Fruit fly (Drosophila melanogaster) whole organism, embryonic: ENCODE measurements around the gene CG9676.

Experiments used
- ATbp ChIP-seq: fragments of 200-800 bp; sonication (Bioruptor generic); optimal IDR thresholded peaks from 2 replicates; lab custom pipeline; 2017; ENCODE audit warnings: missing biosample characterization, mild to moderate bottlenecking, missing genetic modification characterization, missing genetic modification reagents
- Abd-B ChIP-seq: fragments of 200-800 bp; sonication (Bioruptor generic); optimal IDR thresholded peaks from 2 replicates; lab custom pipeline; 2018; ENCODE audit warnings: missing biosample characterization, mild to moderate bottlenecking, missing genetic modification characterization, moderate library complexity
- CG11456 ChIP-seq: fragments of 200-800 bp; sonication (Bioruptor generic); IDR thresholded peaks from 3 replicates; pipeline ENCODE4 v1.3.6; 2022; ENCODE audit warnings: missing biosample characterization, missing genetic modification characterization
- CG13424 ChIP-seq: fragments of 200-800 bp; sonication (Bioruptor generic); optimal IDR thresholded peaks from 2 replicates; lab custom pipeline; 2019; ENCODE audit warnings: missing biosample characterization, mild to moderate bottlenecking, missing genetic modification characterization, moderate library complexity
- CG13624 ChIP-seq: fragments of 200-800 bp; sonication (Bioruptor generic); optimal IDR thresholded peaks from 2 replicates; lab custom pipeline; 2016; ENCODE audit warnings: missing biosample characterization, missing genetic modification characterization
- CG14667 ChIP-seq: fragments of 200-800 bp; sonication (Bioruptor generic); IDR thresholded peaks from 2 replicates; pipeline ENCODE4 v1.3.6; 2022; ENCODE audit warnings: missing biosample characterization, missing genetic modification characterization
- CG15269 ChIP-seq: fragments of 200-800 bp; sonication (Bioruptor generic); optimal IDR thresholded peaks from 2 replicates; lab custom pipeline; 2018; ENCODE audit warnings: missing biosample characterization, mild to moderate bottlenecking, missing genetic modification characterization, moderate library complexity
- CG1603 ChIP-seq: fragments of 200-800 bp; sonication (Bioruptor generic); optimal IDR thresholded peaks from 2 replicates; lab custom pipeline; 2019; ENCODE audit warnings: missing biosample characterization, mild to moderate bottlenecking, missing genetic modification characterization, moderate library complexity
- CG18262 ChIP-seq: fragments of 200-800 bp; optimal IDR thresholded peaks from 3 replicates; lab custom pipeline; 2019; ENCODE audit warnings: missing biosample characterization, mild to moderate bottlenecking, missing genetic modification characterization, moderate library complexity
- CG2120 ChIP-seq: fragments of 200-800 bp; sonication (Bioruptor generic); optimal IDR thresholded peaks from 3 replicates; lab custom pipeline; 2016; ENCODE audit warnings: missing biosample characterization, missing genetic modification characterization
- CG2202 ChIP-seq: fragments of 200-800 bp; sonication (Bioruptor generic); optimal IDR thresholded peaks from 2 replicates; lab custom pipeline; 2018; ENCODE audit warnings: missing biosample characterization, mild to moderate bottlenecking, missing genetic modification characterization
- CG3281 ChIP-seq: fragments of 200-800 bp; sonication (Bioruptor generic); optimal IDR thresholded peaks from 3 replicates; lab custom pipeline; 2017; ENCODE audit warnings: missing biosample characterization, mild to moderate bottlenecking, missing genetic modification characterization
- CG33213 ChIP-seq: fragments of 200-800 bp; sonication (Bioruptor generic); optimal IDR thresholded peaks from 3 replicates; lab custom pipeline; 2016; ENCODE audit warnings: missing biosample characterization, missing genetic modification characterization
- CG33557 ChIP-seq: fragments of 200-800 bp; sonication (Bioruptor generic); optimal IDR thresholded peaks from 2 replicates; lab custom pipeline; 2019; ENCODE audit warnings: missing biosample characterization, mild to moderate bottlenecking, missing genetic modification characterization, moderate library complexity
- CG7357 ChIP-seq: fragments of 200-800 bp; sonication (Bioruptor generic); IDR thresholded peaks from 3 replicates; pipeline ENCODE4 v1.3.6; 2022; ENCODE audit warnings: missing biosample characterization, missing genetic modification characterization
- CHES-1-like ChIP-seq: fragments of 200-800 bp; sonication (Bioruptor generic); optimal IDR thresholded peaks from 2 replicates; lab custom pipeline; 2016; ENCODE audit warnings: missing biosample characterization, missing genetic modification characterization
- CrebB ChIP-seq: fragments of 200-800 bp; sonication (Bioruptor generic); optimal IDR thresholded peaks from 3 replicates; lab custom pipeline; 2018; ENCODE audit warnings: missing biosample characterization, mild to moderate bottlenecking, missing genetic modification characterization
- Dfd ChIP-seq, 2 experiments: fragments of >200 bp; optimal IDR thresholded peaks; 2 replicates each; lab custom pipeline; 2017; ENCODE audit warnings: missing biosample characterization in 2 of 2, missing genetic modification characterization in 2 of 2
- Dref ChIP-seq: fragments of 200-800 bp; sonication (Bioruptor generic); IDR thresholded peaks from 2 replicates; pipeline ENCODE4 v1.3.6; 2022; ENCODE audit warnings: missing biosample characterization, missing genetic modification characterization
- Ets65A ChIP-seq: fragments of 200-800 bp; sonication (Bioruptor generic); peaks from one replicate; lab custom pipeline; 2016; ENCODE audit warnings: missing biosample characterization, missing genetic modification characterization
- Ets97D ChIP-seq: fragments of 200-800 bp; sonication (Bioruptor generic); optimal IDR thresholded peaks from 3 replicates; lab custom pipeline; 2016; ENCODE audit warnings: missing biosample characterization, missing genetic modification characterization
- Gsc ChIP-seq: fragments of 200-800 bp; sonication (Bioruptor generic); IDR thresholded peaks from 2 replicates; pipeline ENCODE4 v1.3.6; 2022; ENCODE audit warnings: missing biosample characterization, missing genetic modification characterization
- HLH3B ChIP-seq: fragments of 200-800 bp; sonication (Bioruptor generic); IDR thresholded peaks from 2 replicates; pipeline ENCODE4 v1.3.6; 2022; ENCODE audit warnings: missing biosample characterization, missing genetic modification characterization
- HmgZ ChIP-seq: fragments of 200-800 bp; sonication (Bioruptor generic); optimal IDR thresholded peaks from 2 replicates; lab custom pipeline; 2018; ENCODE audit warnings: missing biosample characterization, mild to moderate bottlenecking, missing genetic modification characterization
- Meics ChIP-seq: fragments of 200-800 bp; sonication (Bioruptor generic); optimal IDR thresholded peaks from 2 replicates; lab custom pipeline; 2017; ENCODE audit warnings: missing biosample characterization, mild to moderate bottlenecking, missing genetic modification characterization
- Nf-YA ChIP-seq: fragments of 200-800 bp; sonication (Bioruptor generic); IDR thresholded peaks from 2 replicates; pipeline ENCODE4 v1.3.6; 2022; ENCODE audit warnings: missing biosample characterization, missing genetic modification characterization
- Sox102F ChIP-seq: fragments of 200-800 bp; sonication (Bioruptor generic); optimal IDR thresholded peaks from 2 replicates; lab custom pipeline; 2018; ENCODE audit warnings: missing biosample characterization, mild to moderate bottlenecking, missing genetic modification characterization, moderate library complexity
- Spps ChIP-seq: fragments of 200-800 bp; sonication (Bioruptor generic); optimal IDR thresholded peaks from 2 replicates; lab custom pipeline; 2018; ENCODE audit warnings: missing biosample characterization, mild to moderate bottlenecking, missing genetic modification characterization
- Sry-δ ChIP-seq: fragments of 200-800 bp; sonication (Bioruptor generic); optimal IDR thresholded peaks from 2 replicates; lab custom pipeline; 2016; ENCODE audit warnings: missing biosample characterization, missing genetic modification characterization
- bbx ChIP-seq: fragments of 200-800 bp; sonication (Bioruptor generic); IDR thresholded peaks from 2 replicates; pipeline ENCODE4 v1.3.6; 2022; ENCODE audit warnings: missing biosample characterization, missing genetic modification characterization; ENCODE audit not compliant: partially characterized antibody
- crc ChIP-seq: fragments of 200-800 bp; sonication (Bioruptor generic); optimal IDR thresholded peaks from 2 replicates; lab custom pipeline; 2016; ENCODE audit warnings: missing biosample characterization, missing genetic modification characterization
- cwo ChIP-seq: fragments of 200-800 bp; sonication (Bioruptor generic); optimal IDR thresholded peaks from 3 replicates; lab custom pipeline; 2017; ENCODE audit warnings: missing biosample characterization, missing genetic modification characterization, mild to moderate bottlenecking, moderate library complexity, missing genetic modification reagents
- dmrt99B ChIP-seq: fragments of 200-800 bp; sonication (Bioruptor generic); optimal IDR thresholded peaks from 2 replicates; lab custom pipeline; 2018; ENCODE audit warnings: missing biosample characterization, mild to moderate bottlenecking, missing genetic modification characterization, moderate library complexity
- gem ChIP-seq: fragments of 200-800 bp; sonication (Bioruptor generic); optimal IDR thresholded peaks from 2 replicates; lab custom pipeline; 2019; ENCODE audit warnings: missing biosample characterization, mild to moderate bottlenecking, missing genetic modification characterization, moderate library complexity
- gro ChIP-seq: fragments of 200-800 bp; sonication (Bioruptor generic); optimal IDR thresholded peaks from 2 replicates; lab custom pipeline; 2016; ENCODE audit warnings: missing biosample characterization, missing genetic modification characterization
- lab ChIP-seq: fragments of 200-800 bp; sonication (Bioruptor generic); optimal IDR thresholded peaks from 3 replicates; lab custom pipeline; 2017; ENCODE audit warnings: missing biosample characterization, missing genetic modification characterization, mild to moderate bottlenecking, moderate library complexity, missing genetic modification reagents
- lmd ChIP-seq: fragments of 200-800 bp; sonication (Bioruptor generic); IDR thresholded peaks from 2 replicates; pipeline ENCODE4 v1.3.6; 2022; ENCODE audit warnings: missing biosample characterization, missing genetic modification characterization
- mld ChIP-seq: fragments of 200-800 bp; sonication (Bioruptor generic); IDR thresholded peaks from 3 replicates; pipeline ENCODE4 v1.3.6; 2022; ENCODE audit warnings: missing biosample characterization, missing genetic modification characterization; ENCODE audit not compliant: partially characterized antibody
- nmo ChIP-seq: fragments of 200-800 bp; sonication (Bioruptor generic); optimal IDR thresholded peaks from 2 replicates; lab custom pipeline; 2018; ENCODE audit warnings: missing biosample characterization, mild to moderate bottlenecking, missing genetic modification characterization, moderate library complexity
- pan ChIP-seq, 4 experiments: fragments of >200 bp in 3 of 4; fragments of 200-800 bp in 1 of 4; sonication (Bioruptor generic) in 1 of 4; optimal IDR thresholded peaks in 3 of 4; IDR thresholded peaks in 1 of 4; 2 replicates each; pipeline versions ENCODE4 v1.3.6 to Lab custom; 2017 to 2022; ENCODE audit warnings: missing biosample characterization in 2 of 4, missing genetic modification characterization in 2 of 4, mixed read lengths in 1 of 4
- pb ChIP-seq: fragments of 200-800 bp; sonication (Bioruptor generic); optimal IDR thresholded peaks from 3 replicates; lab custom pipeline; 2016; ENCODE audit warnings: missing biosample characterization, missing genetic modification characterization
- peb ChIP-seq: fragments of 200-800 bp; sonication (Bioruptor generic); IDR thresholded peaks from 2 replicates; pipeline ENCODE4 v1.3.6; 2022; ENCODE audit warnings: missing biosample characterization, missing genetic modification characterization
- prd ChIP-seq, 3 experiments: fragments of >200 bp in 2 of 3; fragments of 200-800 bp in 1 of 3; sonication (Bioruptor generic) in 1 of 3; optimal IDR thresholded peaks in 2 of 3; IDR thresholded peaks in 1 of 3; 2 replicates in 2 of 3; 3 replicates in 1 of 3; pipeline versions ENCODE4 v1.3.6 to Lab custom; 2017 to 2022; ENCODE audit warnings: missing biosample characterization in 1 of 3, missing genetic modification characterization in 1 of 3
- sob ChIP-seq: fragments of 200-800 bp; sonication (Bioruptor generic); IDR thresholded peaks from 2 replicates; pipeline ENCODE4 v1.3.6; 2022; ENCODE audit warnings: missing biosample characterization, missing genetic modification characterization
- stc ChIP-seq: fragments of 200-800 bp; sonication (Bioruptor generic); IDR thresholded peaks from 2 replicates; pipeline ENCODE4 v1.3.6; 2022; ENCODE audit warnings: missing biosample characterization, missing genetic modification characterization
- tgo ChIP-seq: fragments of 200-800 bp; sonication (Bioruptor generic); IDR thresholded peaks from 3 replicates; pipeline ENCODE4 v1.3.6; 2022; ENCODE audit warnings: missing biosample characterization, missing genetic modification characterization
- unc-4 ChIP-seq: fragments of 200-800 bp; sonication (Bioruptor generic); IDR thresholded peaks from 2 replicates; pipeline ENCODE4 v1.3.6; 2022; ENCODE audit warnings: missing biosample characterization, missing genetic modification characterization; ENCODE audit not compliant: partially characterized antibody

The CG9676 gene

dm6 chrX:16670691-16671481 lies 29.1 kb downstream of the CG9676 start (continued):
- TF ChIP-seq Meics (peak; percentile 36), dmrt99B (tag; lab: Kevin White, UChicago) (peak; percentile 30), CG2202 (no peak), cwo (peak; percentile 16), gem (tag; lab: Kevin White, UChicago) (peak; percentile 65), lmd (peak; percentile 49; the same call in 1 of the 2 replicates), peb (GFP tag; lab: Robert Waterston, UW) (no peak), CG15269 (tag; lab: Kevin White, UChicago) (peak; percentile 55), Spps (tag; lab: Kevin White, UChicago) (no peak), CG33213 (no peak), HLH3B (no peak), mld (GFP tag; lab: Robert Waterston, UW) (no peak), unc-4 (GFP tag; lab: Robert Waterston, UW) (no peak), CrebB (tag; lab: Kevin White, UChicago) (peak; percentile 15), CG33557 (GFP tag; lab: Kevin White, UChicago) (no peak), CG13624 (GFP tag; lab: Kevin White, UChicago) (no peak), tgo (0 out of 3 replicates have a peak, but pooled peaks have one; percentile 13), Ets97D (GFP tag; lab: Kevin White, UChicago) (no peak), crc (no peak), gro (no peak), Ets65A (no peak), CHES-1-like (GFP tag; lab: Kevin White, UChicago) (peak; percentile 8), CG1603 (tag; lab: Kevin White, UChicago) (peak; percentile 56), pan (optimal IDR thresholded peaks at IDR 0.05; lab: Kevin White, UChicago) (no peak), pan (GFP tag; optimal IDR thresholded peaks at IDR 0.05 in 1 of 2, IDR thresholded peaks at IDR 0.05 in 1 of 2) (peak in 1 of 2 experiments; percentile 39), HmgZ (tag; lab: Kevin White, UChicago) (peak; percentile 36), CG13424 (tag; lab: Kevin White, UChicago) (peak; percentile 26), ATbp (GFP tag; lab: Kevin White, UChicago) (peak; percentile 7), CG18262 (tag; lab: Kevin White, UChicago) (peak; percentile 4), Gsc (GFP tag; lab: Robert Waterston, UW) (no peak), CG14667 (0 out of 2 replicates have a peak, but pooled peaks have one; percentile 17), CG11456 (GFP tag; lab: Robert Waterston, UW) (no peak), bbx (GFP tag; lab: Robert Waterston, UW) (0 out of 2 replicates have a peak, but pooled peaks have one; percentile 40), sob (GFP tag; lab: Robert Waterston, UW) (0 out of 2 replicates have a peak, but pooled peaks have one; percentile 6), pb (no peak), CG2120 (GFP tag; lab: Kevin White, UChicago) (peak; percentile 72), Sox102F (peak; percentile 47), nmo (peak; percentile 26), Dref (GFP tag; lab: Robert Waterston, UW) (no peak), CG7357 (GFP tag; lab: Robert Waterston, UW) (no peak), stc (GFP tag; lab: Robert Waterston, UW) (no peak), Nf-YA (GFP tag; lab: Robert Waterston, UW) (no peak), Sry-δ (GFP tag; lab: Kevin White, UChicago) (no peak), CG3281 (peak; percentile 45), lab (GFP tag; lab: Kevin White, UChicago) (peak; percentile 38), Abd-B (GFP tag; lab: Kevin White, UChicago) (peak; percentile 42), prd (optimal IDR thresholded peaks at IDR 0.05; lab: Kevin White, UChicago) (no peak), prd (GFP tag; IDR thresholded peaks at IDR 0.05; lab: Robert Waterston, UW) (0 out of 3 replicates have a peak, but pooled peaks have one; percentile 16), Dfd (GFP tag; optimal IDR thresholded peaks at IDR 0.05; lab: Kevin White, UChicago) (no peak)
